Worm (Caenorhabditis elegans) whole organism, L3 larva: ENCODE results near the gene tmed-10.

Experiments used
- R02D3.7 ChIP-seq: fragments of 150-350 bp; optimal IDR thresholded peaks from 2 replicates; lab custom pipeline; 2014; ENCODE audit warnings: missing biosample characterization, missing genetic modification characterization
- ZK546.5 ChIP-seq: sonication (generic microtip); optimal IDR thresholded peaks from 2 replicates; lab custom pipeline; 2017; ENCODE audit warnings: missing biosample characterization, missing genetic modification characterization
- aly-2 ChIP-seq: fragments of 150-350 bp; optimal IDR thresholded peaks from 2 replicates; lab custom pipeline; 2014; ENCODE audit warnings: missing biosample characterization, missing genetic modification characterization
- ama-1 ChIP-seq: fragments of 150-350 bp; optimal IDR thresholded peaks from 2 replicates; lab custom pipeline; 2018
- ceh-16 ChIP-seq: sonication (generic microtip); optimal IDR thresholded peaks from 2 replicates; lab custom pipeline; 2017; ENCODE audit warnings: missing biosample characterization, missing genetic modification characterization
- ceh-28 ChIP-seq: fragments of 150-350 bp; optimal IDR thresholded peaks from 2 replicates; lab custom pipeline; 2014; ENCODE audit warnings: missing biosample characterization, missing genetic modification reagents, missing genetic modification characterization
- ceh-82 ChIP-seq: fragments of 150-350 bp; optimal IDR thresholded peaks from 2 replicates; lab custom pipeline; 2014; ENCODE audit warnings: missing biosample characterization, missing genetic modification characterization
- ceh-9 ChIP-seq: sonication (generic microtip); optimal IDR thresholded peaks from 2 replicates; lab custom pipeline; 2018; ENCODE audit warnings: missing biosample characterization, missing genetic modification characterization
- egl-27 ChIP-seq: sonication (generic microtip); optimal IDR thresholded peaks from 4 replicates; lab custom pipeline; 2017; ENCODE audit warnings: missing biosample characterization, missing genetic modification reagents, missing genetic modification characterization
- egl-5 ChIP-seq: fragments of 150-350 bp; optimal IDR thresholded peaks from 2 replicates; lab custom pipeline; 2017; ENCODE audit warnings: missing biosample characterization, missing genetic modification reagents, missing genetic modification characterization, inconsistent platforms
- elt-2 ChIP-seq: sonication (generic microtip); optimal IDR thresholded peaks from 2 replicates; lab custom pipeline; 2016; ENCODE audit warnings: missing genetic modification reagents, mild to moderate bottlenecking, missing genetic modification characterization, missing compliant biosample characterization
- fkh-10 ChIP-seq: sonication (generic microtip); optimal IDR thresholded peaks from 2 replicates; lab custom pipeline; 2017; ENCODE audit warnings: missing biosample characterization, missing genetic modification reagents, missing genetic modification characterization
- fkh-2 ChIP-seq: fragments of 150-350 bp; optimal IDR thresholded peaks from 2 replicates; lab custom pipeline; 2014; ENCODE audit warnings: missing biosample characterization, missing genetic modification reagents, missing genetic modification characterization
- fos-1 ChIP-seq: fragments of 150-350 bp; optimal IDR thresholded peaks from 2 replicates; lab custom pipeline; 2014; ENCODE audit warnings: missing biosample characterization, missing genetic modification characterization
- hmg-11 ChIP-seq: sonication (generic microtip); optimal IDR thresholded peaks from 2 replicates; lab custom pipeline; 2016; ENCODE audit warnings: missing genetic modification characterization, missing compliant biosample characterization
- jun-1 ChIP-seq: fragments of 150-350 bp; optimal IDR thresholded peaks from 2 replicates; lab custom pipeline; 2014; ENCODE audit warnings: missing biosample characterization, missing genetic modification reagents, missing genetic modification characterization
- lin-15B ChIP-seq: fragments of 150-350 bp; optimal IDR thresholded peaks from 2 replicates; lab custom pipeline; 2014; ENCODE audit warnings: missing biosample characterization, missing genetic modification characterization
- lin-39 ChIP-seq: fragments of 150-350 bp; optimal IDR thresholded peaks from 2 replicates; lab custom pipeline; 2018; ENCODE audit warnings: missing biosample characterization, missing genetic modification reagents, missing genetic modification characterization
- lsy-12 ChIP-seq: sonication (generic microtip); optimal IDR thresholded peaks from 2 replicates; lab custom pipeline; 2016; ENCODE audit warnings: mild to moderate bottlenecking, missing genetic modification characterization, missing compliant biosample characterization
- mdl-1 ChIP-seq: fragments of 150-350 bp; optimal IDR thresholded peaks from 2 replicates; lab custom pipeline; 2014; ENCODE audit warnings: missing biosample characterization, missing genetic modification characterization
- nfya-1 ChIP-seq: sonication (generic microtip); optimal IDR thresholded peaks from 2 replicates; lab custom pipeline; 2017; ENCODE audit warnings: missing genetic modification characterization, mild to moderate bottlenecking, missing compliant biosample characterization, antibody characterized with exemption, moderate library complexity; ENCODE audit not compliant: insufficient read depth
- nhr-12 ChIP-seq: fragments of 150-350 bp; optimal IDR thresholded peaks from 2 replicates; lab custom pipeline; 2014; ENCODE audit warnings: missing biosample characterization, missing genetic modification characterization
- nhr-237 ChIP-seq: fragments of 150-350 bp; optimal IDR thresholded peaks from 2 replicates; lab custom pipeline; 2014; ENCODE audit warnings: missing biosample characterization, missing genetic modification characterization
- nhr-25 ChIP-seq: sonication (generic microtip); optimal IDR thresholded peaks from 2 replicates; lab custom pipeline; 2017; ENCODE audit warnings: missing biosample characterization, missing genetic modification characterization
- nhr-28 ChIP-seq: fragments of 150-350 bp; optimal IDR thresholded peaks from 2 replicates; lab custom pipeline; 2014; ENCODE audit warnings: missing biosample characterization, missing genetic modification characterization
- nhr-43 ChIP-seq: sonication (generic microtip); optimal IDR thresholded peaks from 2 replicates; lab custom pipeline; 2016; ENCODE audit warnings: mild to moderate bottlenecking, missing genetic modification characterization, missing compliant biosample characterization; ENCODE audit not compliant: poor library complexity, severe bottlenecking
- nhr-67 ChIP-seq: fragments of 150-350 bp; optimal IDR thresholded peaks from 2 replicates; lab custom pipeline; 2014; ENCODE audit warnings: missing biosample characterization, missing genetic modification characterization
- nhr-77 ChIP-seq: fragments of 150-350 bp; optimal IDR thresholded peaks from 2 replicates; lab custom pipeline; 2014; ENCODE audit warnings: missing biosample characterization, missing genetic modification characterization
- pha-4 ChIP-seq: fragments of 150-350 bp; optimal IDR thresholded peaks from 2 replicates; lab custom pipeline; 2014; ENCODE audit warnings: missing biosample characterization, missing genetic modification reagents, missing genetic modification characterization
- pqm-1 ChIP-seq: fragments of 150-350 bp; optimal IDR thresholded peaks from 2 replicates; lab custom pipeline; 2017; ENCODE audit warnings: missing biosample characterization, missing genetic modification characterization, inconsistent platforms
- sea-2 ChIP-seq: fragments of 150-350 bp; sonication (generic microtip); optimal IDR thresholded peaks from 4 replicates; lab custom pipeline; 2014; ENCODE audit warnings: missing biosample characterization, missing genetic modification reagents, missing genetic modification characterization
- skn-1 ChIP-seq: fragments of 150-350 bp; optimal IDR thresholded peaks from 2 replicates; lab custom pipeline; 2014; ENCODE audit warnings: missing biosample characterization, missing genetic modification characterization
- snpc-4 ChIP-seq: fragments of 150-350 bp; optimal IDR thresholded peaks from 2 replicates; lab custom pipeline; 2014; ENCODE audit warnings: missing biosample characterization, missing genetic modification characterization
- tbx-2 ChIP-seq: sonication (generic microtip); optimal IDR thresholded peaks from 2 replicates; lab custom pipeline; 2016; ENCODE audit warnings: mild to moderate bottlenecking, missing genetic modification characterization, missing compliant biosample characterization
- unc-39 ChIP-seq: sonication (generic microtip); optimal IDR thresholded peaks from 4 replicates; lab custom pipeline; 2017; ENCODE audit warnings: missing biosample characterization, missing genetic modification characterization
- unc-62 ChIP-seq: fragments of 150-350 bp; sonication (generic microtip); optimal IDR thresholded peaks from 4 replicates; lab custom pipeline; 2014; ENCODE audit warnings: missing biosample characterization, missing genetic modification reagents, missing genetic modification characterization
- zag-1 ChIP-seq: fragments of 150-350 bp; optimal IDR thresholded peaks from 2 replicates; lab custom pipeline; 2014; ENCODE audit warnings: missing biosample characterization, missing genetic modification characterization
- ztf-11 ChIP-seq: fragments of 150-350 bp; optimal IDR thresholded peaks from 2 replicates; lab custom pipeline; 2014; ENCODE audit warnings: missing biosample characterization, missing genetic modification characterization

The tmed-10 gene

ce11 chrV:11299406-11299805, 27.4 kb downstream of the tmed-10 start:
- TF ChIP-seq ceh-28 (tag; lab: Kevin White, UChicago) (no peak), nhr-67 (no peak), lin-39 (tag; lab: Kevin White, UChicago) (no peak), pqm-1 (tag; lab: Kevin White, UChicago) (no peak), unc-62 (GFP tag; lab: Kevin White, UChicago) (no peak), nfya-1 (tag; lab: Kevin White, UChicago) (no peak), aly-2 (tag; lab: Kevin White, UChicago) (no peak)

DNA sequence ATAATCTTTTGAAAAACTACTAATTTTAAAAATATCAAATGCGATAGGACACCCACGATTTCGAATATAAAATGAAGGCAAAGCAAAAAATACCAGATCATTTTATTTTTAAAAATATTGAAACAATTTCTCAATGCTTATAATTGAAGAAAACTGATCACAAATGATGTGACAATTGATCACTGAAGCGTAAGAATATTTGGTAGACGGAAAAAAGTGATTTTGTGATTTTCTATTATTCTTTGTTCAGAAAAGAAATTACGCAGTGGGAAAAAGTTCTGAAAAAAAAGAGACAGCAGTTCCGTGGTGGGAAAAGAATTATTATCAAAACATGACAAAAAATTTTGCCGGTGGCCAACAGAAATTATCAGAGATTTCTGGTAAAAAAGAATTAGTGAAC, 28.1 kb downstream of the tmed-10 start, which contains the start of gene T03F7.5:
TSS of gene T03F7.5 (minus strand) at position 101 of the 400 bp plus-strand sequence.
- no peak for TF ChIP-seq jun-1
- no peak for TF ChIP-seq nhr-43 (tag; lab: Kevin White, UChicago)
- TF ChIP-seq unc-62 (GFP tag; lab: Kevin White, UChicago): no peak
- TF ChIP-seq fkh-2 (tag; lab: Kevin White, UChicago): no peak
- no peak for TF ChIP-seq R02D3.7 (tag; lab: Kevin White, UChicago)
- TF ChIP-seq unc-39: no peak
- no peak for TF ChIP-seq skn-1
- no peak for TF ChIP-seq nhr-77 (tag; lab: Kevin White, UChicago)
- no peak for TF ChIP-seq lsy-12 (tag; lab: Kevin White, UChicago)
- no peak for TF ChIP-seq ceh-82 (tag; lab: Kevin White, UChicago)
- TF ChIP-seq elt-2 (tag; lab: Kevin White, UChicago): no peak
- TF ChIP-seq lin-39 (tag; lab: Kevin White, UChicago): no peak
- TF ChIP-seq nhr-28: no peak
- TF ChIP-seq ama-1 (lab: Kevin White, UChicago): no peak
- no peak for TF ChIP-seq sea-2 (GFP tag; lab: Kevin White, UChicago)
- no peak for TF ChIP-seq pha-4
- TF ChIP-seq nhr-67: no peak
- TF ChIP-seq, all 47 proteins: peak for 0

- TF ChIP-seq ztf-11: no peak
- TF ChIP-seq lin-39 (tag; lab: Kevin White, UChicago): no peak
- no peak for TF ChIP-seq nhr-43 (tag; lab: Kevin White, UChicago)
- no peak for TF ChIP-seq snpc-4 (tag; lab: Kevin White, UChicago)
- TF ChIP-seq nhr-25: no peak
- no peak for TF ChIP-seq nhr-28
- no peak for TF ChIP-seq ZK546.5 (tag; lab: Kevin White, UChicago)
- TF ChIP-seq unc-62 (GFP tag; lab: Kevin White, UChicago): no peak
- TF ChIP-seq pha-4: no peak
- TF ChIP-seq lin-15B: no peak
- no peak for TF ChIP-seq egl-5 (tag; lab: Kevin White, UChicago)
- TF ChIP-seq fkh-10 (GFP tag; lab: Kevin White, UChicago): no peak
- no peak for TF ChIP-seq nhr-237 (tag; lab: Kevin White, UChicago)
- TF ChIP-seq lsy-12 (tag; lab: Kevin White, UChicago): no peak
- TF ChIP-seq mdl-1 (tag; lab: Kevin White, UChicago): no peak
- no peak for TF ChIP-seq tbx-2 (tag; lab: Kevin White, UChicago)
- TF ChIP-seq pqm-1 (tag; lab: Kevin White, UChicago): no peak
- TF ChIP-seq nhr-12 (tag; lab: Kevin White, UChicago): no peak
- TF ChIP-seq hmg-11 (tag; lab: Kevin White, UChicago): no peak
- TF ChIP-seq zag-1: no peak
These were observed 32.4 kb downstream of the tmed-10 start, which contains the start of gene T03F7.6 for ce11 chrV:11294393-11294792. TSS of gene T03F7.6 (plus strand) at chrV:11294693.

DNA sequence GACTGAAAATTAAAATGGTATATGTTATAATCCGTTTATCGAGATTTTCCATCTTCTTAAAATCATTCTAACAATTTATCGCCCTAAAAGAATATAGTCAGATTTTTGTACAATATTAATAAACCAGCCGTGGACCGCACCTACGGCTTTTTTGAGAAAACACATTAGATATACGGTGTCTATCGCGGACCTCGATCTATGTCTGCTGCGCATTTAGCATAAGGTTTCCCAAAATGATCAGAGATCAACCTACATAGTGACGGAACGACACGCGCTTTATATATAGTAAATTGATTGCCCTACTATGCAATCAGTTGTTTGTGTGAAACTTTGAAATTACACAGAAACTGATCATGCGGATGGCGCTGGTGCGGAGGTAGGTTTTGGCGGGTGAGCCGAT, 34.1 kb downstream of the tmed-10 start:
- TF ChIP-seq nfya-1 (tag; lab: Kevin White, UChicago) (no peak), sea-2 (GFP tag; lab: Kevin White, UChicago) (no peak), nhr-43 (tag; lab: Kevin White, UChicago) (no peak), mdl-1 (tag; lab: Kevin White, UChicago) (no peak), nhr-12 (tag; lab: Kevin White, UChicago) (no peak), nhr-28 (no peak), fos-1 (tag; lab: Kevin White, UChicago) (no peak), ceh-16 (no peak), zag-1 (no peak), nhr-67 (no peak), egl-27 (tag; lab: Kevin White, UChicago) (no peak), skn-1 (no peak), ceh-9 (tag; lab: Kevin White, UChicago) (no peak), unc-62 (GFP tag; lab: Kevin White, UChicago) (no peak), nhr-25 (no peak), ama-1 (lab: Kevin White, UChicago) (no peak), pha-4 (no peak), fkh-2 (tag; lab: Kevin White, UChicago) (no peak), ZK546.5 (tag; lab: Kevin White, UChicago) (no peak)
